Worm (Caenorhabditis elegans): Measurements from ENCODE around the gene C18D11.9.

ce11 chrIII:11780183-11780664 is 28.7 kb upstream of the C18D11.9 start, which contains the start of gene C24H11.5:
- no peak for TF ChIP-seq flt-1 (GFP tag; IDR thresholded peaks at IDR 0.05)
- TF ChIP-seq tab-1 (GFP tag; IDR thresholded peaks at IDR 0.05): no peak
- TF ChIP-seq ref-1 (GFP tag; conservative IDR thresholded peaks at IDR 0.05): no peak

All from whole organism, midembryonic.